Worm (Caenorhabditis elegans): ENCODE measurements around the gene Y39A1A.18.

- no peak for TF ChIP-seq lsy-2 (tag; optimal IDR thresholded peaks at IDR 0.05)
- no peak for TF ChIP-seq unc-39 (tag; optimal IDR thresholded peaks at IDR 0.05)
- TF ChIP-seq unc-120 (tag; optimal IDR thresholded peaks at IDR 0.05; ENCODE audit: poor library complexity, severe bottlenecking): no peak
- no peak for TF ChIP-seq unc-62 (GFP tag; optimal IDR thresholded peaks at IDR 0.05)
- TF ChIP-seq nhr-237 (tag; optimal IDR thresholded peaks at IDR 0.05): no peak
These were observed 6.2 kb upstream of the Y39A1A.18 start, which contains the start of gene Y39A1A.20 for ce11 chrIII:10700460-10700859.

Measured in whole organism, mixed stage, embryonic.